Fruit fly (Drosophila melanogaster) whole organism, embryonic: ENCODE results near the gene Smvt.
A peak's percentile ranks its signal among the peaks of the same experiment; 100 is the strongest.

ENCODE experiments used
- CG10321 ChIP-seq: fragments of 200-800 bp; sonication (Bioruptor generic); IDR thresholded peaks from 2 replicates; pipeline ENCODE4 v1.3.6; 2022; ENCODE audit warnings: missing biosample characterization, missing genetic modification characterization
- CG10462 ChIP-seq: fragments of 200-800 bp; sonication (Bioruptor generic); optimal IDR thresholded peaks from 2 replicates; lab custom pipeline; 2016; ENCODE audit warnings: missing biosample characterization, missing genetic modification characterization
- CG10565 ChIP-seq: fragments of 200-800 bp; sonication (Bioruptor generic); optimal IDR thresholded peaks from 3 replicates; lab custom pipeline; 2016; ENCODE audit warnings: missing biosample characterization, mild to moderate bottlenecking, missing genetic modification characterization
- CG10654 ChIP-seq: fragments of 200-800 bp; sonication (Bioruptor generic); optimal IDR thresholded peaks from 2 replicates; lab custom pipeline; 2016; ENCODE audit warnings: missing biosample characterization, missing genetic modification characterization
- CG10959 ChIP-seq: fragments of 200-800 bp; sonication (Bioruptor generic); IDR thresholded peaks from 2 replicates; pipeline ENCODE4 v1.3.6; 2022; ENCODE audit warnings: missing biosample characterization, missing genetic modification characterization
- CG11093 ChIP-seq: fragments of 200-800 bp; sonication (Bioruptor generic); IDR thresholded peaks from 3 replicates; pipeline ENCODE4 v1.3.6; 2022; ENCODE audit warnings: missing biosample characterization, missing genetic modification characterization
- CG11247 ChIP-seq: fragments of 200-800 bp; sonication (Bioruptor generic); IDR thresholded peaks from 2 replicates; pipeline ENCODE4 v1.3.6; 2022; ENCODE audit warnings: missing biosample characterization, missing genetic modification characterization
- CG11695 ChIP-seq: fragments of 200-800 bp; sonication (Bioruptor generic); IDR thresholded peaks from 3 replicates; pipeline ENCODE4 v1.3.6; 2022; ENCODE audit warnings: missing biosample characterization, missing genetic modification characterization
- CG11723 ChIP-seq: fragments of 200-800 bp; sonication (Bioruptor generic); optimal IDR thresholded peaks from 2 replicates; lab custom pipeline; 2017; ENCODE audit warnings: missing biosample characterization, mild to moderate bottlenecking, missing genetic modification characterization
- CG12942 ChIP-seq: fragments of 200-800 bp; sonication (Bioruptor generic); optimal IDR thresholded peaks from 3 replicates; lab custom pipeline; 2016; ENCODE audit warnings: missing biosample characterization, missing genetic modification characterization
- CG14860 ChIP-seq: fragments of 200-800 bp; sonication (Bioruptor generic); IDR thresholded peaks from 3 replicates; pipeline ENCODE4 v1.3.6; 2022; ENCODE audit warnings: missing biosample characterization, missing genetic modification characterization; ENCODE audit not compliant: partially characterized antibody
- CG16779 ChIP-seq: fragments of 200-800 bp; sonication (Bioruptor generic); IDR thresholded peaks from 2 replicates; pipeline ENCODE4 v1.3.6; 2022; ENCODE audit warnings: missing biosample characterization, missing genetic modification characterization
- CG16863 ChIP-seq: fragments of 200-800 bp; sonication (Bioruptor generic); optimal IDR thresholded peaks from 3 replicates; lab custom pipeline; 2016; ENCODE audit warnings: missing biosample characterization, missing genetic modification characterization
- CG17328 ChIP-seq: fragments of 200-800 bp; sonication (Bioruptor generic); IDR thresholded peaks from 2 replicates; pipeline ENCODE4 v1.3.6; 2022; ENCODE audit warnings: missing biosample characterization, missing genetic modification characterization
- CG17385 ChIP-seq: fragments of 200-800 bp; sonication (Bioruptor generic); optimal IDR thresholded peaks from 3 replicates; lab custom pipeline; 2018; ENCODE audit warnings: missing biosample characterization, mild to moderate bottlenecking, missing genetic modification characterization
- CG17802 ChIP-seq: fragments of 200-800 bp; sonication (Bioruptor generic); optimal IDR thresholded peaks from 2 replicates; lab custom pipeline; 2018; ENCODE audit warnings: missing biosample characterization, mild to moderate bottlenecking, missing genetic modification characterization, moderate library complexity
- CG18619 ChIP-seq: fragments of 200-800 bp; sonication (Bioruptor generic); optimal IDR thresholded peaks from 3 replicates; lab custom pipeline; 2017; ENCODE audit warnings: missing biosample characterization, mild to moderate bottlenecking, missing genetic modification characterization
- CG2120 ChIP-seq: fragments of 200-800 bp; sonication (Bioruptor generic); optimal IDR thresholded peaks from 3 replicates; lab custom pipeline; 2016; ENCODE audit warnings: missing biosample characterization, missing genetic modification characterization
- CG2875 ChIP-seq: fragments of 200-800 bp; sonication (Bioruptor generic); optimal IDR thresholded peaks from 2 replicates; lab custom pipeline; 2017; ENCODE audit warnings: missing biosample characterization, mild to moderate bottlenecking, missing genetic modification characterization, missing genetic modification reagents
- CG30020 ChIP-seq: fragments of 200-800 bp; optimal IDR thresholded peaks from 2 replicates; lab custom pipeline; 2019; ENCODE audit warnings: missing biosample characterization, mild to moderate bottlenecking, missing genetic modification characterization, moderate library complexity
- CG34376 ChIP-seq: fragments of 200-800 bp; sonication (Bioruptor generic); optimal IDR thresholded peaks from 2 replicates; lab custom pipeline; 2018; ENCODE audit warnings: missing biosample characterization, mild to moderate bottlenecking, missing genetic modification characterization
- CG4707 ChIP-seq: fragments of 200-800 bp; sonication (Bioruptor generic); optimal IDR thresholded peaks from 2 replicates; lab custom pipeline; 2018; ENCODE audit warnings: missing biosample characterization, mild to moderate bottlenecking, missing genetic modification characterization, moderate library complexity
- CG6272 ChIP-seq: fragments of 200-800 bp; sonication (Bioruptor generic); IDR thresholded peaks from 2 replicates; pipeline ENCODE4 v1.3.6; 2022; ENCODE audit warnings: missing biosample characterization, missing genetic modification characterization
- CG6689 ChIP-seq: fragments of 200-800 bp; sonication (Bioruptor generic); IDR thresholded peaks from 2 replicates; pipeline ENCODE4 v1.3.6; 2022; ENCODE audit warnings: missing biosample characterization, missing genetic modification characterization
- CG6765 ChIP-seq: fragments of 200-800 bp; sonication (Bioruptor generic); optimal IDR thresholded peaks from 3 replicates; lab custom pipeline; 2017; ENCODE audit warnings: missing biosample characterization, mild to moderate bottlenecking, missing genetic modification characterization
- CG8388 ChIP-seq: fragments of 200-800 bp; sonication (Bioruptor generic); optimal IDR thresholded peaks from 2 replicates; lab custom pipeline; 2019; ENCODE audit warnings: missing biosample characterization, mild to moderate bottlenecking, missing genetic modification characterization, moderate library complexity
- D19A ChIP-seq: fragments of 200-800 bp; optimal IDR thresholded peaks from 3 replicates; lab custom pipeline; 2019; ENCODE audit warnings: missing biosample characterization, mild to moderate bottlenecking, missing genetic modification characterization, moderate library complexity
- Dip2 ChIP-seq: fragments of 200-800 bp; sonication (Bioruptor generic); IDR thresholded peaks from 2 replicates; pipeline ENCODE4 v1.3.6; 2022; ENCODE audit warnings: missing biosample characterization, missing genetic modification characterization
- HLH54F ChIP-seq: fragments of 200-800 bp; sonication (Bioruptor generic); optimal IDR thresholded peaks from 3 replicates; lab custom pipeline; 2016; ENCODE audit warnings: missing biosample characterization, missing genetic modification characterization
- MESR4 ChIP-seq: fragments of 200-800 bp; sonication (Bioruptor generic); optimal IDR thresholded peaks from 2 replicates; lab custom pipeline; 2018; ENCODE audit warnings: missing biosample characterization, mild to moderate bottlenecking, missing genetic modification characterization, moderate library complexity
- Nf-YA ChIP-seq: fragments of 200-800 bp; sonication (Bioruptor generic); IDR thresholded peaks from 2 replicates; pipeline ENCODE4 v1.3.6; 2022; ENCODE audit warnings: missing biosample characterization, missing genetic modification characterization
- Optix ChIP-seq: fragments of 200-800 bp; sonication (Bioruptor generic); IDR thresholded peaks from 3 replicates; pipeline ENCODE4 v1.3.6; 2022; ENCODE audit warnings: missing biosample characterization, missing genetic modification characterization
- Sry-δ ChIP-seq: fragments of 200-800 bp; sonication (Bioruptor generic); optimal IDR thresholded peaks from 2 replicates; lab custom pipeline; 2016; ENCODE audit warnings: missing biosample characterization, missing genetic modification characterization
- Stat92E ChIP-seq, 3 experiments: fragments of >200 bp in 2 of 3; fragments of 200-800 bp in 1 of 3; sonication (Bioruptor generic) in 1 of 3; optimal IDR thresholded peaks; 2 replicates each; lab custom pipeline; 2017 to 2019; ENCODE audit warnings: missing biosample characterization in 3 of 3, missing genetic modification characterization in 3 of 3, mild to moderate bottlenecking in 1 of 3, moderate library complexity in 1 of 3
- ash1 ChIP-seq: fragments of 200-800 bp; sonication (Bioruptor generic); optimal IDR thresholded peaks from 2 replicates; lab custom pipeline; 2018; ENCODE audit warnings: missing biosample characterization, mild to moderate bottlenecking, missing genetic modification characterization
- btn ChIP-seq: fragments of 200-800 bp; sonication (Bioruptor generic); optimal IDR thresholded peaks from 2 replicates; lab custom pipeline; 2016; ENCODE audit warnings: missing biosample characterization, missing genetic modification characterization
- croc ChIP-seq: fragments of 200-800 bp; sonication (Bioruptor generic); conservative IDR thresholded peaks from 3 replicates; pipeline ENCODE4 v1.3.6; 2022; ENCODE audit warnings: missing biosample characterization, missing genetic modification characterization
- ems ChIP-seq: fragments of 200-800 bp; sonication (Bioruptor generic); optimal IDR thresholded peaks from 3 replicates; lab custom pipeline; 2016; ENCODE audit warnings: missing biosample characterization, missing genetic modification characterization
- inv ChIP-seq: fragments of 200-800 bp; sonication (Bioruptor generic); IDR thresholded peaks from 2 replicates; pipeline ENCODE4 v1.3.6; 2022; ENCODE audit warnings: missing biosample characterization, missing genetic modification characterization; ENCODE audit not compliant: partially characterized antibody
- onecut ChIP-seq: fragments of 200-800 bp; sonication (Bioruptor generic); IDR thresholded peaks from 2 replicates; pipeline ENCODE4 v1.3.6; 2022; ENCODE audit warnings: missing biosample characterization, missing genetic modification characterization
- pfk ChIP-seq: fragments of 200-800 bp; sonication (Bioruptor generic); optimal IDR thresholded peaks from 2 replicates; lab custom pipeline; 2018; ENCODE audit warnings: missing biosample characterization, mild to moderate bottlenecking, missing genetic modification characterization, moderate library complexity
- rib ChIP-seq: fragments of 200-800 bp; sonication (Bioruptor generic); IDR thresholded peaks from 2 replicates; pipeline ENCODE4 v1.3.6; 2022; ENCODE audit warnings: missing biosample characterization, missing genetic modification characterization
- scrt ChIP-seq: fragments of 200-800 bp; sonication (Bioruptor generic); optimal IDR thresholded peaks from 2 replicates; lab custom pipeline; 2018; ENCODE audit warnings: missing biosample characterization, mild to moderate bottlenecking, missing genetic modification characterization, moderate library complexity
- sim ChIP-seq: fragments of 200-800 bp; sonication (Bioruptor generic); IDR thresholded peaks from 2 replicates; pipeline ENCODE4 v1.3.6; 2022; ENCODE audit warnings: missing biosample characterization, missing genetic modification characterization
- sqz ChIP-seq: fragments of 200-800 bp; sonication (Bioruptor generic); optimal IDR thresholded peaks from 3 replicates; lab custom pipeline; 2018; ENCODE audit warnings: missing biosample characterization, mild to moderate bottlenecking, missing genetic modification characterization
- ttk ChIP-seq: fragments of 200-800 bp; sonication (Bioruptor generic); IDR thresholded peaks from 2 replicates; pipeline ENCODE4 v2.1.2; 2022; ENCODE audit warnings: missing biosample characterization, missing genetic modification characterization
- usp ChIP-seq: fragments of >200 bp; optimal IDR thresholded peaks from 2 replicates; lab custom pipeline; 2017; ENCODE audit warnings: missing biosample characterization, missing genetic modification characterization
- vnd ChIP-seq: fragments of 200-800 bp; sonication (Bioruptor generic); IDR thresholded peaks from 3 replicates; pipeline ENCODE4 v1.3.6; 2022; ENCODE audit warnings: missing biosample characterization, missing genetic modification characterization; ENCODE audit not compliant: partially characterized antibody
- zen2 ChIP-seq: fragments of 200-800 bp; sonication (Bioruptor generic); IDR thresholded peaks from 3 replicates; pipeline ENCODE4 v1.3.6; 2022; ENCODE audit warnings: missing biosample characterization, missing genetic modification characterization; ENCODE audit not compliant: partially characterized antibody
- zfh1 ChIP-seq: fragments of 200-800 bp; sonication (Bioruptor generic); IDR thresholded peaks from 3 replicates; pipeline ENCODE4 v1.3.6; 2022; ENCODE audit warnings: missing biosample characterization, missing genetic modification characterization

Smvt gene

DNA sequence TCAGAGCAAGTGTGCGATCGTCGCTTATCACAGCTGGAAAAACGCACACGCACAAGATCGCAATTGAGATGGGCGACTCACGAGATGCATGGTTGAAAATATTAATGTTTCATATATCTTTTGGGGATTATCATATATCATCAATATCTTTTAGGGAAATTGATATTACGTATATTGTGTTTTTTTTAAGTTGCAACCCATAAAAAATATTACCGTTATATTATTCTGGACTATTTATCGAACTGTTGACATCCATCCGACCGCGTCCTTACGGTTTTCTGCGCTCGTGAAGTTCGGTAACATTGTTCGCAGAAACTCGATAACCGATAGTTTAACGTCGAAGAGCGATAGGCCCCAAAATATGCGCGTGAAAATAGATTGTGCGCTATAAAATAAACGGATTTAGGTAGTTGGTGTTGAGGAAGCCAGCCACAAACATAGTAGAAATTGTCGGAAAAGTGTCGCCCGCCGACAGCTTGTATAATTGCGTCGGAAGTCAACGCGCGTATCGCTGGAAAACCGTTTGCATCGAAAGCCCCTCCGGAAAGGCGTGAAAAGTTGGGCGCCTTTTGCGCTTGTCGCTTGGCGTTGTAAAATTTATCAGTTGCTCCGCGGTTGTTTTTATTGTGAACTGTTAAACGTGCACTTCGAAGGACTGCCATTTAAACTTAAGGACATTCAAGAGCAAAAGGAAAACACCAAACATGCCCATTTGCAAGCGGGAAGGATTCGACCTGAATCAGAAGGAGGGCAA, 32.5 kb upstream of the Smvt start, which contains the start of the genes Mccc1 and Acf (continued):
- no peak for TF ChIP-seq ttk (GFP tag; lab: Robert Waterston, UW)
- TF ChIP-seq CG16779 (GFP tag; lab: Robert Waterston, UW), result no peak
- peak; percentile 51 for TF ChIP-seq vnd (GFP tag; lab: Robert Waterston, UW)
- peak; percentile 54 for TF ChIP-seq CG30020 (tag; lab: Kevin White, UChicago)
- TF ChIP-seq CG17385 (GFP tag; lab: Kevin White, UChicago), result no peak
- TF ChIP-seq zfh1 (GFP tag; lab: Robert Waterston, UW), result peak; percentile 33; the same call in 1 of the 3 replicates
- no peak; the same call in none of the 2 replicates for TF ChIP-seq inv (GFP tag; lab: Robert Waterston, UW)
- no peak for TF ChIP-seq usp (GFP tag; lab: Kevin White, UChicago)
- peak; percentile 31; the same call in 1 of the 2 replicates for TF ChIP-seq CG6689
- TF ChIP-seq CG2120 (GFP tag; lab: Kevin White, UChicago), result peak; percentile 68
- TF ChIP-seq Optix (GFP tag; lab: Robert Waterston, UW), result no peak
- TF ChIP-seq Sry-δ, result peak; percentile 83
- TF ChIP-seq CG10959 (GFP tag; lab: Robert Waterston, UW), result no peak
- TF ChIP-seq croc (GFP tag; lab: Robert Waterston, UW), result no peak
- no peak for TF ChIP-seq CG34376 (GFP tag; lab: Kevin White, UChicago)
- no peak for TF ChIP-seq pfk (GFP tag; lab: Kevin White, UChicago)
- TF ChIP-seq CG6765, result no peak
- TF ChIP-seq CG16863 (GFP tag; lab: Kevin White, UChicago), result peak; percentile 29
- TF ChIP-seq ems, result peak; percentile 33
- no peak for TF ChIP-seq Nf-YA
- peak; percentile 48; the same call in 1 of the 3 replicates for TF ChIP-seq CG14860 (GFP tag; lab: Robert Waterston, UW)
- no peak for TF ChIP-seq sim (GFP tag; lab: Robert Waterston, UW)
- TF ChIP-seq CG10654 (GFP tag; lab: Kevin White, UChicago), result no peak
- TF ChIP-seq CG10321 (GFP tag; lab: Robert Waterston, UW), result no peak
- TF ChIP-seq CG18619, result no peak
- no peak for TF ChIP-seq Dip2 (GFP tag; lab: Robert Waterston, UW)
- TF ChIP-seq CG17328 (GFP tag; lab: Robert Waterston, UW), result 0 out of 2 replicates have a peak, but pooled peaks have one; percentile 13
- TF ChIP-seq CG12942 (GFP tag; lab: Kevin White, UChicago), result peak; percentile 0
- TF ChIP-seq CG2875, result no peak
- peak; percentile 0 for TF ChIP-seq MESR4 (GFP tag; lab: Kevin White, UChicago)
- TF ChIP-seq CG17802, result no peak
- TF ChIP-seq D19A (tag; lab: Kevin White, UChicago), result no peak
- no peak for TF ChIP-seq sqz
- TF ChIP-seq HLH54F (GFP tag; lab: Kevin White, UChicago), result peak; percentile 31
- TF ChIP-seq Stat92E (GFP tag; optimal IDR thresholded peaks at IDR 0.05; lab: Kevin White, UChicago), result no peak
- TF ChIP-seq CG8388, result no peak
- 0 out of 2 replicates have a peak, but pooled peaks have one; percentile 30 for TF ChIP-seq CG11247
- peak; percentile 31; the same call in 1 of the 3 replicates for TF ChIP-seq zen2 (GFP tag; lab: Robert Waterston, UW)
- TF ChIP-seq CG6272 (GFP tag; lab: Robert Waterston, UW), result no peak
- TF ChIP-seq ash1 (GFP tag; lab: Kevin White, UChicago), result no peak
- TF ChIP-seq CG11723 (GFP tag; lab: Kevin White, UChicago), result no peak
- TF ChIP-seq CG10462 (GFP tag; lab: Kevin White, UChicago), result peak; percentile 71
- no peak for TF ChIP-seq btn (GFP tag; lab: Kevin White, UChicago)
- no peak for TF ChIP-seq CG11093 (GFP tag; lab: Robert Waterston, UW)
- no peak for TF ChIP-seq rib (GFP tag; lab: Robert Waterston, UW)
- no peak for TF ChIP-seq scrt
- no peak for TF ChIP-seq CG11695 (GFP tag; lab: Robert Waterston, UW)
- TF ChIP-seq CG10565 (GFP tag; lab: Kevin White, UChicago), result no peak
- TF ChIP-seq onecut, result no peak
- no peak for TF ChIP-seq CG4707
